Fruit fly (Drosophila melanogaster) whole organism, prepupa: ENCODE measurements around the gene eIF4E1.

Source experiments
- Blimp-1 ChIP-seq: fragments of 200-800 bp; sonication (Bioruptor generic); optimal IDR thresholded peaks from 3 replicates; lab custom pipeline; 2017; ENCODE audit warnings: missing biosample characterization, missing genetic modification characterization, mild to moderate bottlenecking, moderate library complexity, missing genetic modification reagents
- CG10669 ChIP-seq: fragments of 200-800 bp; sonication (Bioruptor generic); optimal IDR thresholded peaks from 3 replicates; lab custom pipeline; 2018; ENCODE audit warnings: missing biosample characterization, mild to moderate bottlenecking, missing genetic modification characterization, moderate library complexity
- CG11294 ChIP-seq: fragments of 200-800 bp; sonication (Bioruptor generic); IDR thresholded peaks from 2 replicates; pipeline ENCODE4 v1.3.6; 2022; ENCODE audit warnings: missing biosample characterization, missing genetic modification characterization
- CG11762 ChIP-seq: fragments of 200-800 bp; sonication (Bioruptor generic); optimal IDR thresholded peaks from 3 replicates; lab custom pipeline; 2016; ENCODE audit warnings: missing biosample characterization, missing genetic modification characterization; ENCODE audit not compliant: insufficient read depth
- CG15336 ChIP-seq: fragments of 200-800 bp; sonication (Bioruptor generic); IDR thresholded peaks from 2 replicates; pipeline ENCODE4 v1.3.6; 2022; ENCODE audit warnings: missing biosample characterization, missing genetic modification characterization
- CG1621 ChIP-seq: fragments of 200-800 bp; sonication (Bioruptor generic); optimal IDR thresholded peaks from 3 replicates; lab custom pipeline; 2018; ENCODE audit warnings: missing biosample characterization, mild to moderate bottlenecking, missing genetic modification characterization
- CG16779 ChIP-seq: fragments of 200-800 bp; sonication (Bioruptor generic); optimal IDR thresholded peaks from 3 replicates; lab custom pipeline; 2017; ENCODE audit warnings: missing biosample characterization, mild to moderate bottlenecking, missing genetic modification characterization
- CG3032 ChIP-seq: fragments of 200-800 bp; optimal IDR thresholded peaks from 2 replicates; lab custom pipeline; 2019; ENCODE audit warnings: missing biosample characterization, mild to moderate bottlenecking, missing genetic modification characterization, moderate library complexity
- CG31627 ChIP-seq: fragments of 200-800 bp; sonication (Bioruptor generic); optimal IDR thresholded peaks from 3 replicates; lab custom pipeline; 2016; ENCODE audit warnings: missing biosample characterization, missing genetic modification characterization
- CG32006 ChIP-seq: fragments of 200-800 bp; sonication (Bioruptor generic); optimal IDR thresholded peaks from 3 replicates; lab custom pipeline; 2017; ENCODE audit warnings: missing biosample characterization, mild to moderate bottlenecking, missing genetic modification characterization
- CG34406 ChIP-seq: fragments of 200-800 bp; sonication (Bioruptor generic); optimal IDR thresholded peaks from 3 replicates; lab custom pipeline; 2016; ENCODE audit warnings: missing biosample characterization, missing genetic modification characterization
- CG6163 ChIP-seq: fragments of 200-800 bp; sonication (Bioruptor generic); IDR thresholded peaks from 3 replicates; pipeline ENCODE4 v1.3.6; 2022; ENCODE audit warnings: missing biosample characterization, missing genetic modification characterization
- CG6276 ChIP-seq: fragments of 200-800 bp; sonication (Bioruptor generic); optimal IDR thresholded peaks from 2 replicates; lab custom pipeline; 2017; ENCODE audit warnings: missing biosample characterization, mild to moderate bottlenecking, missing genetic modification characterization
- CG6792 ChIP-seq: fragments of 200-800 bp; sonication (Bioruptor generic); optimal IDR thresholded peaks from 3 replicates; lab custom pipeline; 2016; ENCODE audit warnings: missing biosample characterization, missing genetic modification characterization
- CG6808 ChIP-seq: fragments of 200-800 bp; sonication (Bioruptor generic); optimal IDR thresholded peaks from 3 replicates; lab custom pipeline; 2017; ENCODE audit warnings: missing biosample characterization, missing genetic modification characterization, mild to moderate bottlenecking, moderate library complexity, missing genetic modification reagents
- CG6854 ChIP-seq: fragments of 200-800 bp; sonication (Bioruptor generic); optimal IDR thresholded peaks from 2 replicates; lab custom pipeline; 2017; ENCODE audit warnings: missing biosample characterization, mild to moderate bottlenecking, missing genetic modification characterization
- CG8119 ChIP-seq: fragments of 200-800 bp; sonication (Bioruptor generic); IDR thresholded peaks from 3 replicates; pipeline ENCODE4 v1.3.6; 2022; ENCODE audit warnings: missing biosample characterization, missing genetic modification characterization
- CG9139 ChIP-seq: fragments of 200-800 bp; sonication (Bioruptor generic); optimal IDR thresholded peaks from 3 replicates; lab custom pipeline; 2017; ENCODE audit warnings: missing biosample characterization, mild to moderate bottlenecking, missing genetic modification characterization
- Eip75B ChIP-seq: fragments of 200-800 bp; sonication (Bioruptor generic); optimal IDR thresholded peaks from 3 replicates; lab custom pipeline; 2016; ENCODE audit warnings: missing biosample characterization, missing genetic modification characterization
- Eip78C ChIP-seq: fragments of 200-800 bp; sonication (Bioruptor generic); peaks from one replicate; lab custom pipeline; 2016; ENCODE audit warnings: missing biosample characterization, missing genetic modification characterization
- Ets96B ChIP-seq: fragments of 200-800 bp; optimal IDR thresholded peaks from 2 replicates; lab custom pipeline; 2019; ENCODE audit warnings: missing biosample characterization, mild to moderate bottlenecking, missing genetic modification characterization, moderate library complexity
- Hr38 ChIP-seq: sonication (Bioruptor generic); optimal IDR thresholded peaks from 2 replicates; lab custom pipeline; 2016; ENCODE audit warnings: missing biosample characterization, missing genetic modification characterization
- Hr4 ChIP-seq: fragments of 200-800 bp; sonication (Bioruptor generic); optimal IDR thresholded peaks from 3 replicates; lab custom pipeline; 2016; ENCODE audit warnings: missing biosample characterization, missing genetic modification characterization
- Met ChIP-seq: fragments of 200-800 bp; sonication (Bioruptor generic); optimal IDR thresholded peaks from 3 replicates; lab custom pipeline; 2016; ENCODE audit warnings: missing biosample characterization, missing genetic modification characterization
- Smox ChIP-seq: fragments of 200-800 bp; sonication (Bioruptor generic); optimal IDR thresholded peaks from 3 replicates; lab custom pipeline; 2016; ENCODE audit warnings: missing biosample characterization, missing genetic modification characterization
- Sox102F ChIP-seq: fragments of 200-800 bp; sonication (Bioruptor generic); optimal IDR thresholded peaks from 2 replicates; lab custom pipeline; 2016; ENCODE audit warnings: missing biosample characterization, mild to moderate bottlenecking, missing genetic modification characterization
- Sox14 ChIP-seq: fragments of 200-800 bp; sonication (Bioruptor generic); optimal IDR thresholded peaks from 3 replicates; lab custom pipeline; 2016; ENCODE audit warnings: missing biosample characterization, missing genetic modification characterization
- Sox15 ChIP-seq: fragments of 200-800 bp; sonication (Bioruptor generic); optimal IDR thresholded peaks from 3 replicates; lab custom pipeline; 2016; ENCODE audit warnings: missing biosample characterization, missing genetic modification characterization
- achi ChIP-seq: fragments of 200-800 bp; sonication (Bioruptor generic); optimal IDR thresholded peaks from 3 replicates; lab custom pipeline; 2016; ENCODE audit warnings: missing biosample characterization, missing genetic modification characterization
- acj6 ChIP-seq: fragments of 200-800 bp; sonication (Bioruptor generic); optimal IDR thresholded peaks from 3 replicates; lab custom pipeline; 2016; ENCODE audit warnings: missing biosample characterization, missing genetic modification characterization
- cyc ChIP-seq: fragments of 200-800 bp; sonication (Bioruptor generic); optimal IDR thresholded peaks from 3 replicates; lab custom pipeline; 2016; ENCODE audit warnings: missing biosample characterization, missing genetic modification characterization
- dac ChIP-seq: fragments of 200-800 bp; sonication (Bioruptor generic); optimal IDR thresholded peaks from 2 replicates; lab custom pipeline; 2017; ENCODE audit warnings: missing biosample characterization, mild to moderate bottlenecking, missing genetic modification characterization
- dsx ChIP-seq: fragments of 200-800 bp; optimal IDR thresholded peaks from 3 replicates; lab custom pipeline; 2019; ENCODE audit warnings: missing biosample characterization, mild to moderate bottlenecking, missing genetic modification characterization, moderate library complexity; ENCODE audit not compliant: poor library complexity, severe bottlenecking
- eg ChIP-seq: fragments of 200-800 bp; sonication (Bioruptor generic); IDR thresholded peaks from 3 replicates; pipeline ENCODE4 v1.3.6; 2022; ENCODE audit warnings: missing biosample characterization, missing genetic modification characterization
- esn ChIP-seq: fragments of 200-800 bp; sonication (Bioruptor generic); optimal IDR thresholded peaks from 2 replicates; lab custom pipeline; 2016; ENCODE audit warnings: missing biosample characterization, mild to moderate bottlenecking, missing genetic modification characterization, moderate library complexity
- fd59A ChIP-seq: fragments of 200-800 bp; sonication (Bioruptor generic); optimal IDR thresholded peaks from 2 replicates; lab custom pipeline; 2017; ENCODE audit warnings: missing biosample characterization, mild to moderate bottlenecking, missing genetic modification characterization, missing genetic modification reagents
- fd85E ChIP-seq: fragments of 200-800 bp; sonication (Bioruptor generic); optimal IDR thresholded peaks from 3 replicates; lab custom pipeline; 2016; ENCODE audit warnings: missing biosample characterization, missing genetic modification characterization
- fkh ChIP-seq: fragments of 200-800 bp; sonication (Bioruptor generic); optimal IDR thresholded peaks from 3 replicates; lab custom pipeline; 2017; ENCODE audit warnings: missing biosample characterization, mild to moderate bottlenecking, missing genetic modification characterization, moderate library complexity
- lz ChIP-seq: fragments of 200-800 bp; sonication (Bioruptor generic); optimal IDR thresholded peaks from 3 replicates; lab custom pipeline; 2016; ENCODE audit warnings: missing biosample characterization, missing genetic modification characterization
- net ChIP-seq: fragments of 200-800 bp; sonication (Bioruptor generic); optimal IDR thresholded peaks from 3 replicates; lab custom pipeline; 2016; ENCODE audit warnings: missing biosample characterization, missing genetic modification characterization
- pdm3 ChIP-seq: fragments of 200-800 bp; sonication (Bioruptor generic); optimal IDR thresholded peaks from 3 replicates; lab custom pipeline; 2016; ENCODE audit warnings: missing biosample characterization, missing genetic modification characterization
- spab ChIP-seq: fragments of 200-800 bp; sonication (Bioruptor generic); optimal IDR thresholded peaks from 2 replicates; lab custom pipeline; 2017; ENCODE audit warnings: missing biosample characterization, mild to moderate bottlenecking, missing genetic modification characterization, missing genetic modification reagents
- ss ChIP-seq, 2 experiments: fragments of 200-800 bp; sonication (Bioruptor generic); optimal IDR thresholded peaks; 2 replicates in 1 of 2; 3 replicates in 1 of 2; lab custom pipeline; 2017 to 2018; ENCODE audit warnings: mild to moderate bottlenecking in 2 of 2, missing biosample characterization in 2 of 2, missing genetic modification characterization in 2 of 2, moderate library complexity in 1 of 2
- svp ChIP-seq: fragments of 200-800 bp; sonication (Bioruptor generic); peaks from one replicate; lab custom pipeline; 2016; ENCODE audit warnings: missing biosample characterization, missing genetic modification characterization

Gene eIF4E1

DNA sequence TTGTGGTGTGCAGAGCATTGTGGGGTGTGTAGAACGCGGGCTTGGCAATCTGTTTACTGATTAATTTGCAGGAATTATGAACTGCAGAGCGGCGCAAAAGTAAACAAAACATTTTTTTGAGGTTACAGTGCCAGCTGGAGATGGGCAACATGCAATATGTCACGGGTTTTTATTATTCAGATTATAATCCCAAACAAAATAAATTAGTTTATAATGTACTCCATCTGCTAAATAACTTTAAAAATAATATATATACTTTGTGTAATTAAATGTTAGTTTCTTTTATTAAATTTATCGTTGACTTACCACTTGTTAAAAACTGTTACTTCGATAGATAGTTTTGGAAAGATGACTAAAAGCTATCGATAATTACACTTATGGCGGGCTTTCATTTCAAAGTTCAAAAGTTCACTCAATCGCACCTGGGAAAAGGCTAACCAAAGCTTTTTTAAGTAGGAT lies 31.3 kb downstream of the eIF4E1 start, which contains the start of gene Fdx1 (continued):
- peak; percentile 17 for TF ChIP-seq CG31627 (GFP tag; lab: Kevin White, UChicago)
- no peak for TF ChIP-seq CG9139 (GFP tag; lab: Kevin White, UChicago)
- TF ChIP-seq Sox14 (GFP tag; lab: Kevin White, UChicago) = peak; percentile 48
- peak; percentile 25; the same call in 1 of the 3 replicates for TF ChIP-seq CG8119 (GFP tag; lab: Robert Waterston, UW)
- no peak for TF ChIP-seq CG11294 (GFP tag; lab: Robert Waterston, UW)
- no peak for TF ChIP-seq fd85E (GFP tag; lab: Kevin White, UChicago)
- peak; percentile 25 for TF ChIP-seq achi (GFP tag; lab: Kevin White, UChicago)
- TF ChIP-seq CG3032 (tag; lab: Kevin White, UChicago) = peak; percentile 41
- TF ChIP-seq Hr4 = no peak
- TF ChIP-seq CG10669 (GFP tag; lab: Kevin White, UChicago) = no peak
- TF ChIP-seq Smox = no peak
- no peak for TF ChIP-seq Blimp-1
- no peak for TF ChIP-seq CG11762
- TF ChIP-seq Eip75B (GFP tag; lab: Kevin White, UChicago) = peak; percentile 30
- no peak for TF ChIP-seq Met (GFP tag; lab: Kevin White, UChicago)
- no peak for TF ChIP-seq pdm3 (GFP tag; lab: Kevin White, UChicago)
- no peak for TF ChIP-seq fd59A (GFP tag; lab: Kevin White, UChicago)
- peak; percentile 96 for TF ChIP-seq fkh (GFP tag; lab: Kevin White, UChicago)
- no peak for TF ChIP-seq CG6163 (GFP tag; lab: Robert Waterston, UW)

DNA sequence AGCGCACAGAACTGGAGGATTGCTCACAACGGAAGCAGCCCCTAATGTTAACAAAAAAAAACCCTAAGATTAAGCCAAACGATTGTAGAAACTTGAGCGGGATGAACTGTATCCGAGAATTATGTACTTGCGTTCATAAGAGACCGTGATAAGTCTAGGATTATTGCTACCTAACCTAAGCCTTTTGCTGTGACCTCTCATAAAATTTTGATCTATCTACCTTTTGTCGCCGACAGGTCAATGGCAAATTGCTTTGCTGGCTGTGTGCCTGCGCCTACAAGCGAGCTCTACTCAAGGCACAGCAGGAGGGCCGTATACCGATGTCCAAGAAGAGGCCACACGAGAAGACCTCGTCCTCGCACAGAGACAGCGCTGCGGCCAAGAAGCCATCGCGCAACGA lies 33.6 kb downstream of the eIF4E1 start:
- TF ChIP-seq svp (peak; percentile 77), CG32006 (GFP tag; lab: Kevin White, UChicago) (no peak)

DNA sequence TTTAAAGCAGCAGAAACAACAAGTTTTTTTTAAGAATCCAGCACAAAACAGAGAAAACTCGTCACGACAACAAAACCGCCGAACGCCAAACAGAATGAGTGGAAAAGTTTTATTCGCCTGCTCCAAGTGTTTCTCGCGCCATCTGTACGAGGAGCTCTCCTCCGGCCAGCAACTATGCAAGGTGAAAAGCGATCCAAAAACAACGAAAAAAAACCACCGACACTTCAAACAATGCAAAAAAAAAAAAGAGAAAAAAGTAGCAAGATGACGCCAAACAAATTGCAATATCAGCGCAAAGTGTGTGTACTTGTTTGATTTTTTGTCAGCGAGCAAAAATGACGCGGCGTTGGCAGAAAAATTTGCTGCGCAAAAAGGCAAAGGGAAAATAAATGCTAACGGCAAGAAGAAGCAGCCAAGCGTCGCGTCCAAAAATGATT lies 34.8 kb downstream of the eIF4E1 start:
- peak; percentile 8 for TF ChIP-seq CG3032 (tag; lab: Kevin White, UChicago)
- TF ChIP-seq Hr38 (GFP tag; lab: Kevin White, UChicago) = no peak
- TF ChIP-seq CG6792 (GFP tag; lab: Kevin White, UChicago) = no peak
- no peak for TF ChIP-seq Smox
- peak; percentile 24 for TF ChIP-seq Ets96B (tag; lab: Kevin White, UChicago)
- TF ChIP-seq CG8119 (GFP tag; lab: Robert Waterston, UW) = peak; percentile 72; the same call in 2 of the 3 replicates
- TF ChIP-seq pdm3 (GFP tag; lab: Kevin White, UChicago) = no peak
- TF ChIP-seq CG15336 = peak; percentile 72
- TF ChIP-seq net (GFP tag; lab: Kevin White, UChicago) = no peak
- peak; percentile 88 for TF ChIP-seq CG6276 (GFP tag; lab: Kevin White, UChicago)
- TF ChIP-seq CG10669 (GFP tag; lab: Kevin White, UChicago) = peak; percentile 46
- no peak for TF ChIP-seq Sox15
- no peak for TF ChIP-seq lz
- peak; percentile 77 for TF ChIP-seq CG6808 (GFP tag; lab: Kevin White, UChicago)
- TF ChIP-seq acj6 (GFP tag; lab: Kevin White, UChicago) = no peak
- no peak for TF ChIP-seq cyc (GFP tag; lab: Kevin White, UChicago)
- peak; percentile 41 for TF ChIP-seq CG1621 (tag; lab: Kevin White, UChicago)
- TF ChIP-seq CG6854 = peak; percentile 54
- TF ChIP-seq CG9139 (GFP tag; lab: Kevin White, UChicago) = peak; percentile 84
- peak; percentile 84 for TF ChIP-seq CG16779 (tag; lab: Kevin White, UChicago)
- peak; percentile 27 for TF ChIP-seq Eip78C
- peak; percentile 20 for TF ChIP-seq CG34406 (GFP tag; lab: Kevin White, UChicago)
- TF ChIP-seq esn (GFP tag; lab: Kevin White, UChicago) = no peak
- peak; percentile 30 for TF ChIP-seq Sox14 (GFP tag; lab: Kevin White, UChicago)
- peak; percentile 59 for TF ChIP-seq spab (GFP tag; lab: Kevin White, UChicago)
- TF ChIP-seq eg (GFP tag; lab: Robert Waterston, UW) = peak; percentile 81
- peak; percentile 59; the same call in 1 of the 3 replicates for TF ChIP-seq CG6163 (GFP tag; lab: Robert Waterston, UW)
- TF ChIP-seq ss (GFP tag; optimal IDR thresholded peaks at IDR 0.05; lab: Kevin White, UChicago) = peak; percentile 78 to 81
- peak; percentile 26 for TF ChIP-seq dac (GFP tag; lab: Kevin White, UChicago)
- peak; percentile 41 for TF ChIP-seq dsx (GFP tag; lab: Kevin White, UChicago)
- TF ChIP-seq Sox102F (GFP tag; lab: Kevin White, UChicago) = no peak
- no peak for TF ChIP-seq Eip75B (GFP tag; lab: Kevin White, UChicago)
- TF ChIP-seq, all 60 proteins: peak for 20
